Worm (Caenorhabditis elegans): ENCODE measurements around the gene ztf-1.

Gene ztf-1

DNA sequence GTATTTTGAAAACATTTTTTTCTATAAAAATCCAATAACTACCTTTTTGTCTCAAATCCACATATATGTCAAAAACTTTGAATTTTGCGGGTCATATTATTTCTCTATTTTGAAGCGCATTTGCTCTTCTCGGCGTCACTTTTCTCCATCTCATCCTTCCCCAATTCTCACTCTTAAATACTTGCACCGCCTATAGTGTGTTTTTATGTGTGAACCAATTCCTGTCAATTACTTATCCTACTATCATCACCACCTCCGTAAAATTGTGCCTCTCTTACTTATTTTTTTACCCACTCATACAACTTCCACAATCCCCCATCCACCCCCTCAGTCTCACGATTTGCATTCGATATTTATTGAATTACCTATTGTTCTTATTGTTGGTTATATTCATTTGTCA lies 13.7 kb upstream of the ztf-1 start:
- TF ChIP-seq nhr-85 (tag), result peak; percentile 71
- TF ChIP-seq skn-1 (tag; optimal IDR thresholded peaks at IDR 0.05), result no peak
- TF ChIP-seq nhr-11 (tag; optimal IDR thresholded peaks at IDR 0.05), result no peak
- no peak for TF ChIP-seq jun-1 (tag; optimal IDR thresholded peaks at IDR 0.05)
- TF ChIP-seq aly-2 (tag; optimal IDR thresholded peaks at IDR 0.05), result peak; percentile 3
- no peak for TF ChIP-seq nhr-71 (tag; optimal IDR thresholded peaks at IDR 0.05)

- TF ChIP-seq efl-3 (GFP tag; optimal IDR thresholded peaks at IDR 0.05) (peak; percentile 23), isw-1 (GFP tag; IDR thresholded peaks at IDR 0.05) (peak; percentile 82), hpl-2 (GFP tag; optimal IDR thresholded peaks at IDR 0.05) (peak; percentile 92), swsn-7 (tag; optimal IDR thresholded peaks at IDR 0.05) (peak; percentile 96), lsy-2 (tag; optimal IDR thresholded peaks at IDR 0.05) (peak; percentile 93 to 96), nhr-47 (tag; optimal IDR thresholded peaks at IDR 0.05) (peak; percentile 95), unc-86 (tag; optimal IDR thresholded peaks at IDR 0.05) (peak; percentile 94), nhr-85 (tag) (peak; percentile 100), fkh-8 (tag; optimal IDR thresholded peaks at IDR 0.05) (peak; percentile 96), nhr-237 (tag; optimal IDR thresholded peaks at IDR 0.05) (peak; percentile 81), ztf-11 (tag; optimal IDR thresholded peaks at IDR 0.05) (peak in 1 of 2 experiments; percentile 83), snpc-4 (tag; optimal IDR thresholded peaks at IDR 0.05) (peak; percentile 78), sox-4 (tag; optimal IDR thresholded peaks at IDR 0.05) (peak; percentile 56), jun-1 (tag; optimal IDR thresholded peaks at IDR 0.05) (peak; percentile 97), ceh-63 (GFP tag; optimal IDR thresholded peaks at IDR 0.05) (no peak), mdl-1 (tag; optimal IDR thresholded peaks at IDR 0.05) (peak; percentile 73 to 96), nhr-19 (GFP tag; conservative IDR thresholded peaks at IDR 0.05) (peak; percentile 92), aly-2 (tag; optimal IDR thresholded peaks at IDR 0.05) (peak; percentile 55), unc-98 (GFP tag; IDR thresholded peaks at IDR 0.05) (peak; percentile 53; the same call in 1 of the 2 replicates), nhr-77 (tag; optimal IDR thresholded peaks at IDR 0.05) (peak; percentile 96), nhr-28 (tag; optimal IDR thresholded peaks at IDR 0.05) (peak; percentile 76), nhr-71 (tag; optimal IDR thresholded peaks at IDR 0.05) (peak; percentile 99), mef-2 (tag; optimal IDR thresholded peaks at IDR 0.05) (peak; percentile 94), dpl-1 (GFP tag; optimal IDR thresholded peaks at IDR 0.05) (peak; percentile 68 to 72 (median 70)), elt-3 (tag; optimal IDR thresholded peaks at IDR 0.05) (peak in 4 of 6 experiments; percentile 36 to 91 (median 60)), ceh-88 (GFP tag; IDR thresholded peaks at IDR 0.05) (peak; percentile 90), egl-13 (tag; optimal IDR thresholded peaks at IDR 0.05) (peak; percentile 84), lin-39 (tag; optimal IDR thresholded peaks at IDR 0.05) (peak; percentile 92), zip-4 (GFP tag; optimal IDR thresholded peaks at IDR 0.05) (peak; percentile 71), Y116A8C.19 (tag; optimal IDR thresholded peaks at IDR 0.05; ENCODE audit: borderline replicate concordance) (no peak), hlh-17 (GFP tag; optimal IDR thresholded peaks at IDR 0.05; ENCODE audit: borderline replicate concordance) (no peak), pqm-1 (tag; optimal IDR thresholded peaks at IDR 0.05) (peak; percentile 24), snu-23 (GFP tag; optimal IDR thresholded peaks at IDR 0.05) (peak; percentile 96), alr-1 (tag; optimal IDR thresholded peaks at IDR 0.05; ENCODE audit: borderline replicate concordance) (no peak), tbx-2 (tag; optimal IDR thresholded peaks at IDR 0.05) (peak; percentile 97), fkh-10 (GFP tag; optimal IDR thresholded peaks at IDR 0.05) (peak; percentile 93), nhr-90 (tag; optimal IDR thresholded peaks at IDR 0.05; ENCODE audit: poor library complexity) (peak; percentile 95), skn-1 (tag; optimal IDR thresholded peaks at IDR 0.05) (peak; percentile 91), F16B12.6 (tag; optimal IDR thresholded peaks at IDR 0.05) (peak; percentile 40), fkh-4 (tag; optimal IDR thresholded peaks at IDR 0.05; ENCODE audit: borderline replicate concordance) (peak; percentile 80), lin-35 (GFP tag; optimal IDR thresholded peaks at IDR 0.05) (peak; percentile 72 to 91), C04F5.9 (tag; optimal IDR thresholded peaks at IDR 0.05) (peak; percentile 65), nhr-20 (tag; optimal IDR thresholded peaks at IDR 0.05) (peak; percentile 98), fos-1 (tag; optimal IDR thresholded peaks at IDR 0.05) (peak; percentile 95), ama-1 (optimal IDR thresholded peaks at IDR 0.05) (peak; percentile 88), ceh-8 (GFP tag; optimal IDR thresholded peaks at IDR 0.05) (no peak)
Measured at ce11 chrIII:8801864-8802818, 10.0 kb upstream of the ztf-1 start.
